Worm (Caenorhabditis elegans) whole organism, young adult: ENCODE results near the gene D2045.5.

Source experiments
- efl-1 ChIP-seq: fragments of 150-350 bp; optimal IDR thresholded peaks from 2 replicates; lab custom pipeline; 2014; ENCODE audit warnings: missing biosample characterization, missing genetic modification reagents, missing genetic modification characterization
- lin-26 ChIP-seq: fragments of 200-800 bp; sonication (Bioruptor generic); IDR thresholded peaks from 2 replicates; pipeline ENCODE4 v1.3.6; 2022; ENCODE audit warnings: missing genetic modification reagents, missing genetic modification characterization, missing compliant biosample characterization
- madf-10 ChIP-seq: sonication (generic microtip); optimal IDR thresholded peaks from 2 replicates; lab custom pipeline; 2016; ENCODE audit warnings: mild to moderate bottlenecking, missing genetic modification characterization, missing compliant biosample characterization
- madf-3 ChIP-seq: fragments of 200-800 bp; sonication (Bioruptor generic); IDR thresholded peaks from 2 replicates; pipeline ENCODE4 v1.3.6; 2022; ENCODE audit warnings: missing genetic modification reagents, missing genetic modification characterization, missing compliant biosample characterization
- nfyb-1 ChIP-seq: fragments of 200-800 bp; sonication (Bioruptor generic); IDR thresholded peaks from 2 replicates; pipeline ENCODE4 v1.3.6; 2022; ENCODE audit warnings: missing genetic modification reagents, missing genetic modification characterization, missing compliant biosample characterization
- snpc-1.3 ChIP-seq: sonication (generic microtip); optimal IDR thresholded peaks from 2 replicates; lab custom pipeline; 2017; ENCODE audit warnings: missing genetic modification characterization, mild to moderate bottlenecking, missing compliant biosample characterization, antibody characterized with exemption, moderate library complexity, missing genotype, missing genetic modification reagents; ENCODE audit not compliant: insufficient read depth
- unc-130 ChIP-seq: sonication (generic microtip); optimal IDR thresholded peaks from 2 replicates; lab custom pipeline; 2016; ENCODE audit warnings: missing genetic modification reagents, missing genetic modification characterization, missing compliant biosample characterization

ce11 chrIII:10464455-10464854 is 5.0 kb downstream of the D2045.5 start:
- no peak for TF ChIP-seq efl-1 (GFP tag; lab: Kevin White, UChicago)
- no peak for TF ChIP-seq nfyb-1 (GFP tag; lab: Robert Waterston, UW)
- no peak for TF ChIP-seq madf-3 (GFP tag; lab: Robert Waterston, UW)
- no peak for TF ChIP-seq unc-130 (GFP tag; lab: Kevin White, UChicago)
- no peak for TF ChIP-seq snpc-1.3 (tag; lab: Kevin White, UChicago)
- TF ChIP-seq madf-10 (tag; lab: Kevin White, UChicago): no peak
- no peak for TF ChIP-seq lin-26
